Fruit fly (Drosophila melanogaster): Measurements from ENCODE around the gene CG14965.

The CG14965 gene

DNA sequence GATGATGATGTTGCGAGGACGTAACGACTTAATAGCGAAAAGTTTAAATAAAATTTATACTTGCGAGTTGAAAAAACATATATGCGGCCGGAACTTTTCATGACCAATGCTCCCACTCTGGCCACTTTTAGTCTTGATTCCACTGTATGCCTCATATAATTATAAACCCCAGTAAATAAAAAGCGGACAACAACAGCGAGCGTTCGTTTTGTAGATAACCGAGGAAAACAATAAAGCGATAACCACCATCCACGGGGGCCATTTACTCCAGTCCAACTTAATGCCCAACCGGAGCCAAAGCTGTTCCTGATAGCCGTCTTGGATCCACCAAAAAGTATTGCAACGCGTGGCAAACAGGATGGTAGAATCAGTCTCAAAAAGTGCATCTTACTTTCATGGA is 44.0 kb upstream of the CG14965 start:
- TF ChIP-seq dl (GFP tag; optimal IDR thresholded peaks at IDR 0.05; ENCODE audit: insufficient read depth in 1 of 2, partially characterized antibody in 2 of 2) (no peak), Dif (GFP tag; optimal IDR thresholded peaks at IDR 0.05; ENCODE audit: partially characterized antibody) (no peak), Jra (GFP tag; optimal IDR thresholded peaks at IDR 0.05) (no peak), GATAd (GFP tag; optimal IDR thresholded peaks at IDR 0.05) (no peak), dsf (GFP tag; optimal IDR thresholded peaks at IDR 0.05; ENCODE audit: borderline replicate concordance) (no peak), Mio (GFP tag; optimal IDR thresholded peaks at IDR 0.05) (no peak), CG32264 (GFP tag; optimal IDR thresholded peaks at IDR 0.05) (no peak)

- TF ChIP-seq N (GFP tag; optimal IDR thresholded peaks at IDR 0.05) = peak; percentile 42
- no peak for TF ChIP-seq Hnf4 (GFP tag; optimal IDR thresholded peaks at IDR 0.05)
Observed at dm6 chr3L:3226458-3226783, 34.1 kb upstream of the CG14965 start.

dm6 chr3L:3225769-3226457 is 33.6 kb upstream of the CG14965 start:
- TF ChIP-seq dl (GFP tag; optimal IDR thresholded peaks at IDR 0.05; ENCODE audit: insufficient read depth in 1 of 2, partially characterized antibody in 2 of 2) (peak in 1 of 2 experiments; percentile 92), Dif (GFP tag; optimal IDR thresholded peaks at IDR 0.05; ENCODE audit: partially characterized antibody) (peak; percentile 99), pan (optimal IDR thresholded peaks at IDR 0.05) (no peak), CrebA (GFP tag; optimal IDR thresholded peaks at IDR 0.05; ENCODE audit: borderline replicate concordance) (no peak), Rel (GFP tag; optimal IDR thresholded peaks at IDR 0.05) (no peak), Rel (tag; optimal IDR thresholded peaks at IDR 0.05) (no peak), HLH106 (tag; optimal IDR thresholded peaks at IDR 0.05) (no peak), Hr78 (GFP tag; optimal IDR thresholded peaks at IDR 0.05) (no peak), sage (GFP tag; optimal IDR thresholded peaks at IDR 0.05) (no peak), dmrt93B (GFP tag; optimal IDR thresholded peaks at IDR 0.05) (no peak), GATAd (GFP tag; optimal IDR thresholded peaks at IDR 0.05) (no peak), foxo (GFP tag; optimal IDR thresholded peaks at IDR 0.05) (no peak), woc (GFP tag; optimal IDR thresholded peaks at IDR 0.05) (no peak), ey (GFP tag; optimal IDR thresholded peaks at IDR 0.05) (no peak), Hr83 (GFP tag; optimal IDR thresholded peaks at IDR 0.05; ENCODE audit: poor library complexity, severe bottlenecking) (no peak), OdsH (GFP tag; optimal IDR thresholded peaks at IDR 0.05) (no peak), brk (GFP tag; optimal IDR thresholded peaks at IDR 0.05) (no peak), Sp1 (GFP tag; optimal IDR thresholded peaks at IDR 0.05) (peak; percentile 20), Vsx2 (GFP tag; optimal IDR thresholded peaks at IDR 0.05; ENCODE audit: partially characterized antibody) (no peak), Myc (optimal IDR thresholded peaks at IDR 0.05) (no peak), jim (GFP tag; optimal IDR thresholded peaks at IDR 0.05) (no peak), Jra (GFP tag; optimal IDR thresholded peaks at IDR 0.05) (no peak), lola (GFP tag; optimal IDR thresholded peaks at IDR 0.05) (peak; percentile 83), sv (GFP tag; optimal IDR thresholded peaks at IDR 0.05) (no peak), h (GFP tag; optimal IDR thresholded peaks at IDR 0.05) (no peak), dsf (GFP tag; optimal IDR thresholded peaks at IDR 0.05; ENCODE audit: borderline replicate concordance) (no peak), br (GFP tag; optimal IDR thresholded peaks at IDR 0.05) (peak; percentile 35), psq (GFP tag; optimal IDR thresholded peaks at IDR 0.05) (peak; percentile 66), CG32264 (GFP tag; optimal IDR thresholded peaks at IDR 0.05) (no peak), Abd-B (GFP tag; optimal IDR thresholded peaks at IDR 0.05) (no peak), N (GFP tag; optimal IDR thresholded peaks at IDR 0.05) (no peak), Mio (GFP tag; optimal IDR thresholded peaks at IDR 0.05) (no peak)

- TF ChIP-seq br (GFP tag; optimal IDR thresholded peaks at IDR 0.05) = no peak
- TF ChIP-seq Hr83 (GFP tag; optimal IDR thresholded peaks at IDR 0.05; ENCODE audit: poor library complexity, severe bottlenecking) = no peak
- peak; percentile 6 for TF ChIP-seq Sp1 (GFP tag; optimal IDR thresholded peaks at IDR 0.05)
- peak; percentile 27 for TF ChIP-seq Jra (GFP tag; optimal IDR thresholded peaks at IDR 0.05)
- peak; percentile 13 for TF ChIP-seq h (GFP tag; optimal IDR thresholded peaks at IDR 0.05)
- TF ChIP-seq tai (GFP tag; optimal IDR thresholded peaks at IDR 0.05) = no peak
- no peak for TF ChIP-seq Dif (GFP tag; optimal IDR thresholded peaks at IDR 0.05; ENCODE audit: partially characterized antibody)
- no peak for TF ChIP-seq Abd-B (GFP tag; optimal IDR thresholded peaks at IDR 0.05)
- peak in 1 of 2 experiments; percentile 17 for TF ChIP-seq foxo (GFP tag; optimal IDR thresholded peaks at IDR 0.05)
- peak; percentile 36 for TF ChIP-seq rgr (GFP tag; optimal IDR thresholded peaks at IDR 0.05)
- no peak for TF ChIP-seq lola (GFP tag; optimal IDR thresholded peaks at IDR 0.05)
- no peak for TF ChIP-seq Rel (GFP tag; optimal IDR thresholded peaks at IDR 0.05)
- peak; percentile 97 for TF ChIP-seq Rel (tag; optimal IDR thresholded peaks at IDR 0.05)
- TF ChIP-seq Hr78 (GFP tag; optimal IDR thresholded peaks at IDR 0.05) = no peak
Observed at dm6 chr3L:3224740-3225719, 32.7 kb upstream of the CG14965 start, which contains the start of gene Larp4B. Gene Larp4B (plus strand): TSS chr3L:3224838.
